Worm (Caenorhabditis elegans): Measurements from ENCODE around the gene cht-1.

DNA sequence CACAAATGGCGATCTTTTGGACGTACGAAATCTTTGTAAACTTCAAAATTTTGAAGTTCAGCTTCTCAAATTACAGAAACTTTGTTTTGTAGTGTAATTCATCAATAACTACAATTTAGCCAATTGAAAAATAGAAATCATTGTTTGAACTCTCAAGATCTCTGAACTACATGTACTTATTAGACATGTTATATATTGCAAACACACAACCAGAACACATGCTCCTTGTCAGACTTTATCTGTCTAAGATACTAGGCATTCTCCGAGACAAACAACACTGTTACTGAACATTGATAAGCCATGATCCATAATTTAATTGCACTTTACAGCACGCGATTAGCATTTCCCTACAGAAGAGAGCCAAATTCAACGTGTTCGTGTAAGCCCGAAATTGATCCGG lies 24.7 kb upstream of the cht-1 start, which contains the start of gene ZK813.6:
- TF ChIP-seq T22C8.4 (GFP tag; IDR thresholded peaks at IDR 0.05), result no peak
- no peak for TF ChIP-seq ref-1 (GFP tag; conservative IDR thresholded peaks at IDR 0.05)
- TF ChIP-seq ztf-29 (GFP tag; IDR thresholded peaks at IDR 0.05), result no peak
- no peak for TF ChIP-seq flt-1 (GFP tag; IDR thresholded peaks at IDR 0.05)

Measured in whole organism, midembryonic.